Worm (Caenorhabditis elegans) whole organism, midembryonic: Measurements from ENCODE around the gene T14B4.8.

ENCODE experiments used
- T22C8.4 ChIP-seq: fragments of 200-800 bp; sonication (Bioruptor generic); IDR thresholded peaks from 2 replicates; pipeline ENCODE4 v1.3.6; 2022; ENCODE audit warnings: missing genetic modification characterization, missing compliant biosample characterization
- cog-1 ChIP-seq: sonication (generic microtip); optimal IDR thresholded peaks from 2 replicates; lab custom pipeline; 2016; ENCODE audit warnings: missing genetic modification characterization, missing compliant biosample characterization
- flt-1 ChIP-seq: fragments of 200-800 bp; sonication (Bioruptor generic); IDR thresholded peaks from 2 replicates; pipeline ENCODE4 v1.3.6; 2022; ENCODE audit warnings: missing genetic modification characterization, missing compliant biosample characterization
- klf-2 ChIP-seq: fragments of 200-800 bp; sonication (Bioruptor generic); conservative IDR thresholded peaks from 2 replicates; pipeline ENCODE4 v1.3.6; 2022; ENCODE audit warnings: missing genetic modification reagents, missing genetic modification characterization, missing compliant biosample characterization
- med-1 ChIP-seq: sonication (generic microtip); optimal IDR thresholded peaks from 2 replicates; lab custom pipeline; 2017; ENCODE audit warnings: missing genetic modification characterization, mild to moderate bottlenecking, missing compliant biosample characterization, antibody characterized with exemption, missing genetic modification reagents; ENCODE audit not compliant: insufficient read depth
- ref-1 ChIP-seq: fragments of 200-800 bp; sonication (Bioruptor generic); conservative IDR thresholded peaks from 2 replicates; pipeline ENCODE4 v1.3.6; 2022; ENCODE audit warnings: missing genetic modification reagents, missing genetic modification characterization, missing compliant biosample characterization
- tab-1 ChIP-seq: fragments of 200-800 bp; sonication (Bioruptor generic); IDR thresholded peaks from 2 replicates; pipeline ENCODE4 v1.3.6; 2022; ENCODE audit warnings: missing genetic modification characterization, missing compliant biosample characterization
- ztf-23 ChIP-seq: fragments of 200-800 bp; sonication (Bioruptor generic); IDR thresholded peaks from 2 replicates; pipeline ENCODE4 v1.3.6; 2022; ENCODE audit warnings: missing genetic modification reagents, missing genetic modification characterization, missing compliant biosample characterization
- ztf-29 ChIP-seq: fragments of 200-800 bp; sonication (Bioruptor generic); IDR thresholded peaks from 2 replicates; pipeline ENCODE4 v1.3.6; 2022; ENCODE audit warnings: missing genetic modification reagents, missing genetic modification characterization, missing compliant biosample characterization

T14B4.8 gene

ce11 chrII:6713832-6714342, 15.3 kb downstream of the T14B4.8 start, which contains the start of gene dpy-2:
TSS of gene dpy-2 (plus strand) at chrII:6714292.
- TF ChIP-seq cog-1 (tag; lab: Kevin White, UChicago) (no peak), med-1 (GFP tag; lab: Kevin White, UChicago) (no peak), ztf-23 (no peak), flt-1 (GFP tag; lab: Robert Waterston, UW) (no peak), tab-1 (GFP tag; lab: Robert Waterston, UW) (no peak), ref-1 (no peak), ztf-29 (GFP tag; lab: Robert Waterston, UW) (no peak), klf-2 (GFP tag; lab: Robert Waterston, UW) (no peak), T22C8.4 (GFP tag; lab: Robert Waterston, UW) (no peak)

ce11 chrII:6713003-6713402, 16.2 kb downstream of the T14B4.8 start:
- TF ChIP-seq flt-1 (GFP tag; lab: Robert Waterston, UW) (no peak), ref-1 (no peak), ztf-29 (GFP tag; lab: Robert Waterston, UW) (no peak), cog-1 (tag; lab: Kevin White, UChicago) (no peak), T22C8.4 (GFP tag; lab: Robert Waterston, UW) (no peak), med-1 (GFP tag; lab: Kevin White, UChicago) (no peak), ztf-23 (no peak), klf-2 (GFP tag; lab: Robert Waterston, UW) (no peak), tab-1 (GFP tag; lab: Robert Waterston, UW) (no peak)

- no peak for TF ChIP-seq cog-1 (tag; lab: Kevin White, UChicago)
- no peak for TF ChIP-seq ztf-23
- no peak for TF ChIP-seq med-1 (GFP tag; lab: Kevin White, UChicago)
- no peak for TF ChIP-seq ztf-29 (GFP tag; lab: Robert Waterston, UW)
- no peak for TF ChIP-seq tab-1 (GFP tag; lab: Robert Waterston, UW)
- TF ChIP-seq T22C8.4 (GFP tag; lab: Robert Waterston, UW), result no peak
- no peak for TF ChIP-seq ref-1
- no peak for TF ChIP-seq klf-2 (GFP tag; lab: Robert Waterston, UW)
- no peak for TF ChIP-seq flt-1 (GFP tag; lab: Robert Waterston, UW)
Measured at ce11 chrII:6712177-6712981, 16.8 kb downstream of the T14B4.8 start, which contains the start of the genes dpy-10 and T14B4.19. TSS of gene dpy-10 (minus strand) at chrII:6712227. TSS of gene T14B4.19 (minus strand) at chrII:6712931.

- TF ChIP-seq ref-1 (no peak), tab-1 (GFP tag; lab: Robert Waterston, UW) (no peak), ztf-23 (no peak; the same call in 1 of the 2 replicates), klf-2 (GFP tag; lab: Robert Waterston, UW) (no peak), flt-1 (GFP tag; lab: Robert Waterston, UW) (no peak), cog-1 (tag; lab: Kevin White, UChicago) (no peak), ztf-29 (GFP tag; lab: Robert Waterston, UW) (no peak), T22C8.4 (GFP tag; lab: Robert Waterston, UW) (no peak), med-1 (GFP tag; lab: Kevin White, UChicago) (no peak)
Measured at ce11 chrII:6710596-6710995, 18.6 kb downstream of the T14B4.8 start.

DNA sequence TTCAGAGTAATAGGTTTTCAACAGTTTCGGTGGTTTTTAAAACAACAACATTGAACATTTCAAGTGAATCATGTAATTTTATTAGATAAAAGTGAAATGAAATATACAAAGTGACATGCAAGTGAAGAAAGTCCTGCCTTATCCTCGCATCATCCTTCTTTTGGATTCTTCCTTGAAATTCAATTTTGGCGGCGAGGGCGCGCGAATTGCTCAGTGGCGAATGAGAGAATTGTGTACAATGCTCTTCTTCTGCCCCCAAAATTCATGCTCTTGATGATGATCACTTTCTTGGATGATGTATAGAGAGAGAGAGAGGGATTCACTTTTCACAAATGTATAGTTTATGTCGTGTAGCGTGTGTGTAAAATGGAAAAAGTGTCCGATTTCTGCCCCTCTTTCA, 19.5 kb downstream of the T14B4.8 start:
- TF ChIP-seq ztf-23 (no peak), klf-2 (GFP tag; lab: Robert Waterston, UW) (no peak), tab-1 (GFP tag; lab: Robert Waterston, UW) (no peak), flt-1 (GFP tag; lab: Robert Waterston, UW) (no peak), cog-1 (tag; lab: Kevin White, UChicago) (no peak), med-1 (GFP tag; lab: Kevin White, UChicago) (no peak), ztf-29 (GFP tag; lab: Robert Waterston, UW) (no peak), ref-1 (no peak), T22C8.4 (GFP tag; lab: Robert Waterston, UW) (no peak)

- TF ChIP-seq ref-1 (no peak), T22C8.4 (GFP tag; lab: Robert Waterston, UW) (no peak), cog-1 (tag; lab: Kevin White, UChicago) (no peak), flt-1 (GFP tag; lab: Robert Waterston, UW) (no peak), klf-2 (GFP tag; lab: Robert Waterston, UW) (no peak), tab-1 (GFP tag; lab: Robert Waterston, UW) (no peak), ztf-29 (GFP tag; lab: Robert Waterston, UW) (no peak), ztf-23 (no peak), med-1 (GFP tag; lab: Kevin White, UChicago) (no peak)
Measured at ce11 chrII:6708980-6709379, 20.2 kb downstream of the T14B4.8 start.

DNA sequence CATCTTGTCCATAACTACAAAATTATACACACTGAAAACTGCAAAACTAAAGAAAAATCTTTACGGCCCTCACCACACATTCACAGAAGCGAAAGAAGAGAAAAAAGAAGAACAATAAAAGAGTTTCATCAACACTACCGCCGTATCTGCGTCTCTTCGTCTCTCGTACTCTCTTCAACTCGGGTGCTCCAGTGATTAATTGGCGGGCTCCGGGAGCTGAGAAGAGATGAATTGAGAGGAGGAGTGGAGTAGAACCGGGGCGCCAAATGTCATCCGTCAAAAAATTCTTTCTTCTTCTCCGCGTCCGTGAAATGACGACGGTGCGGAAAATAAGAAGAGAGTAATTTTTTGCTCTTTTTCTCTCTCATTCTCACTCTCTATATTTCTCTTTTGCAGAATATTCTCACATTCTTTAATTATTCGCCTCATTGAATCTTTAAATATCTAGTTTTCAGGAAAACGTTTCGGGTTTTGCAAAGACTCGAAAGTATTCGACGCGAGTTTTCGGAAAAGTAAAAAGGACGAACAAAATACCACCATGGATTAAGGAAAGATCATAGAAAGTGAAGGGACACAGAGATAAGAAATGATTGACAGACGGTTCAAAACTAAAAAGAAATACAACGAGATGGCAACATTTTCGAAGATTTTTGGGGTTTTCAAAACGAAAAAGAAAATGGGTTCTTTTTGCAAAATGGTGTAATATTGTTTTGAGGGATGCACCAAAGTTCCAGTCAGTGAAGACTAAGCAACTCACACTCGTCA, 21.5 kb downstream of the T14B4.8 start:
- TF ChIP-seq klf-2 (GFP tag; lab: Robert Waterston, UW), result no peak

DNA sequence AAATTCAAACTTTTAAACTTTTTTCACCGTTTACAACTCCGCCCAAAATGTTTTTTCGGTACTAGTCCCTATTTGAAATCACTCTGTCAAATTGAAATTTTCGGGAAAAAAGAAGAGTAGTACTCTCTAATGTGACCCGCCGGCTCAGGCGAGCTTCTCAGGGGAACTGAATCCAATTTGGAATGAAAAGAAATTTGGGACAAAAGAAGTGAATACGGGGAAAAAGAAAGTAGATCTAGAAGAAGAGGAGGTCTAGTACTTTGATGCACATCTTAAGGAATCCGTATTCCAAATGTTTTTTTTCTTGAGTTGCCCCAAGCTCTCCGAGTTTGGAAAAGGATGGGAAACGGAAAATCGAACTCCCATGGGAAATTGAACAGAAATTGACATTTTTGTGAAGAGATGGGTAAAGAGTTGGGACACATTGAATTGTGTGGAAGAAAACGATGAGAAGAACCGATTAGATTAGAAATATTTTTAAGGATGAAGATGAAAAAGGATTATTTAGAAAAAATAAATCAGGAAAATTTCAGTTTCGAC, 22.6 kb downstream of the T14B4.8 start:
- TF ChIP-seq klf-2 (GFP tag; lab: Robert Waterston, UW) (no peak), ztf-29 (GFP tag; lab: Robert Waterston, UW) (no peak), ztf-23 (no peak)
